Worm (Caenorhabditis elegans) whole organism, L3 larva: ENCODE data around the gene eat-4.
A peak's percentile ranks its signal among the peaks of the same experiment; 100 is the strongest.

Experiments used
- aly-2 ChIP-seq: fragments of 150-350 bp; optimal IDR thresholded peaks from 2 replicates; lab custom pipeline; 2014; ENCODE audit warnings: missing biosample characterization, missing genetic modification characterization
- egl-5 ChIP-seq: fragments of 150-350 bp; optimal IDR thresholded peaks from 2 replicates; lab custom pipeline; 2017; ENCODE audit warnings: missing biosample characterization, missing genetic modification reagents, missing genetic modification characterization, inconsistent platforms
- elt-3 ChIP-seq, 3 experiments: fragments of 150-350 bp in 1 of 3; sonication (generic microtip) in 2 of 3; optimal IDR thresholded peaks; 2 replicates in 2 of 3; 4 replicates in 1 of 3; lab custom pipeline; 2014 to 2017; ENCODE audit warnings: missing biosample characterization in 3 of 3, missing genetic modification characterization in 3 of 3
- eor-1 ChIP-seq, 2 experiments: fragments of 150-350 bp; optimal IDR thresholded peaks; 2 replicates each; lab custom pipeline; 2014 to 2018; ENCODE audit warnings: missing biosample characterization in 2 of 2, missing genetic modification characterization in 2 of 2
- fos-1 ChIP-seq: fragments of 150-350 bp; optimal IDR thresholded peaks from 2 replicates; lab custom pipeline; 2014; ENCODE audit warnings: missing biosample characterization, missing genetic modification characterization
- lsy-12 ChIP-seq: sonication (generic microtip); optimal IDR thresholded peaks from 2 replicates; lab custom pipeline; 2016; ENCODE audit warnings: mild to moderate bottlenecking, missing genetic modification characterization, missing compliant biosample characterization
- mdl-1 ChIP-seq: fragments of 150-350 bp; optimal IDR thresholded peaks from 2 replicates; lab custom pipeline; 2014; ENCODE audit warnings: missing biosample characterization, missing genetic modification characterization
- nhr-23 ChIP-seq: fragments of 150-350 bp; optimal IDR thresholded peaks from 2 replicates; lab custom pipeline; 2014; ENCODE audit warnings: missing biosample characterization, missing genetic modification reagents, missing genetic modification characterization
- nhr-77 ChIP-seq: fragments of 150-350 bp; optimal IDR thresholded peaks from 2 replicates; lab custom pipeline; 2014; ENCODE audit warnings: missing biosample characterization, missing genetic modification characterization
- pha-4 ChIP-seq: fragments of 150-350 bp; optimal IDR thresholded peaks from 2 replicates; lab custom pipeline; 2014; ENCODE audit warnings: missing biosample characterization, missing genetic modification reagents, missing genetic modification characterization
- skn-1 ChIP-seq: fragments of 150-350 bp; optimal IDR thresholded peaks from 2 replicates; lab custom pipeline; 2014; ENCODE audit warnings: missing biosample characterization, missing genetic modification characterization
- ztf-11 ChIP-seq: fragments of 150-350 bp; optimal IDR thresholded peaks from 2 replicates; lab custom pipeline; 2014; ENCODE audit warnings: missing biosample characterization, missing genetic modification characterization
- ztf-4 ChIP-seq: fragments of 150-350 bp; optimal IDR thresholded peaks from 2 replicates; lab custom pipeline; 2014; ENCODE audit warnings: missing biosample characterization, missing genetic modification characterization

- no peak for TF ChIP-seq nhr-77 (tag; lab: Kevin White, UChicago)
- TF ChIP-seq eor-1 (tag; optimal IDR thresholded peaks at IDR 0.05; lab: Kevin White, UChicago) = no peak
- TF ChIP-seq aly-2 (tag; lab: Kevin White, UChicago) = no peak
- TF ChIP-seq ztf-11 = no peak
- TF ChIP-seq elt-3 (tag; optimal IDR thresholded peaks at IDR 0.05; lab: Kevin White, UChicago) = no peak
- no peak for TF ChIP-seq mdl-1 (tag; lab: Kevin White, UChicago)
- TF ChIP-seq lsy-12 (tag; lab: Kevin White, UChicago) = no peak
- no peak for TF ChIP-seq ztf-4 (tag; lab: Kevin White, UChicago)
- TF ChIP-seq skn-1 (tag; lab: Kevin White, UChicago) = no peak
- TF ChIP-seq nhr-23 = peak; percentile 82
- no peak for TF ChIP-seq egl-5 (tag; lab: Kevin White, UChicago)
- TF ChIP-seq pha-4 (tag; lab: Kevin White, UChicago) = no peak
- no peak for TF ChIP-seq fos-1 (tag; lab: Kevin White, UChicago)
Measured at ce11 chrIII:9125789-9126304, 10.8 kb upstream of the eat-4 start, which contains the start of gene sec-16A.1.
